Worm (Caenorhabditis elegans) whole organism, mixed stage, embryonic: ENCODE measurements around the gene M110.9.

ENCODE experiments used
- bed-3 ChIP-seq: fragments of 200-800 bp; sonication (Bioruptor generic); optimal IDR thresholded peaks from 3 replicates; lab custom pipeline; 2018; ENCODE audit warnings: mild to moderate bottlenecking, missing genetic modification characterization, moderate library complexity, missing compliant biosample characterization
- ceh-39 ChIP-seq: fragments of 150-350 bp; optimal IDR thresholded peaks from 2 replicates; lab custom pipeline; 2014; ENCODE audit warnings: missing biosample characterization, missing genetic modification characterization
- elt-1 ChIP-seq: sonication (generic microtip); optimal IDR thresholded peaks from 2 replicates; lab custom pipeline; 2017; ENCODE audit warnings: missing genetic modification characterization, mild to moderate bottlenecking, missing compliant biosample characterization, antibody characterized with exemption, moderate library complexity, borderline replicate concordance; ENCODE audit not compliant: insufficient read depth
- mls-2 ChIP-seq: sonication (generic microtip); optimal IDR thresholded peaks from 2 replicates; lab custom pipeline; 2016; ENCODE audit warnings: mild to moderate bottlenecking, missing genetic modification characterization, moderate library complexity, missing compliant biosample characterization

- TF ChIP-seq elt-1 (tag; lab: Kevin White, UChicago), result no peak
- TF ChIP-seq ceh-39 (tag; lab: Kevin White, UChicago), result no peak
- peak; percentile 19 for TF ChIP-seq mls-2 (tag; lab: Kevin White, UChicago)
- no peak for TF ChIP-seq bed-3 (GFP tag; lab: Kevin White, UChicago)
Measured at ce11 chrII:8223422-8223821, 7.7 kb upstream of the M110.9 start.
